Fruit fly (Drosophila melanogaster) whole organism, wandering third instar larva: Measurements from ENCODE around the gene IKKbeta.

ENCODE experiments used
- Hr78 ChIP-seq: fragments of >200 bp; optimal IDR thresholded peaks from 2 replicates; lab custom pipeline; 2017; ENCODE audit warnings: missing biosample characterization, missing genetic modification characterization
- h ChIP-seq: fragments of 200-800 bp; sonication (Bioruptor generic); optimal IDR thresholded peaks from 3 replicates; lab custom pipeline; 2016; ENCODE audit warnings: missing biosample characterization, mild to moderate bottlenecking, missing genetic modification characterization
- lola ChIP-seq: fragments of >200 bp; optimal IDR thresholded peaks from 2 replicates; lab custom pipeline; 2017; ENCODE audit warnings: missing biosample characterization, missing genetic modification characterization

dm6 chr3R:16009030-16009429, 40.2 kb downstream of the IKKbeta start, which contains the start of gene GATAe:
- no peak for TF ChIP-seq lola
- peak; percentile 40 for TF ChIP-seq h (GFP tag; lab: Kevin White, UChicago)
- TF ChIP-seq Hr78 (GFP tag; lab: Kevin White, UChicago), result no peak
